Worm (Caenorhabditis elegans) whole organism, early embryonic: ENCODE measurements around the gene ZK1248.20.

Experiments
- B0310.2 ChIP-seq: sonication (generic microtip); optimal IDR thresholded peaks from 2 replicates; lab custom pipeline; 2016; ENCODE audit warnings: mild to moderate bottlenecking, missing genetic modification characterization, missing compliant biosample characterization
- F13C5.2 ChIP-seq: sonication (generic microtip); optimal IDR thresholded peaks from 2 replicates; lab custom pipeline; 2017; ENCODE audit warnings: mild to moderate bottlenecking, missing genetic modification characterization, inconsistent platforms, missing compliant biosample characterization
- aly-1 ChIP-seq: sonication (generic microtip); optimal IDR thresholded peaks from 2 replicates; lab custom pipeline; 2016; ENCODE audit warnings: missing genetic modification characterization, missing compliant biosample characterization
- ama-1 ChIP-seq: fragments of 150-350 bp; optimal IDR thresholded peaks from 2 replicates; lab custom pipeline; 2014
- ceh-13 ChIP-seq: fragments of 200-800 bp; sonication (Bioruptor generic); optimal IDR thresholded peaks from 2 replicates; lab custom pipeline; 2018; ENCODE audit warnings: mild to moderate bottlenecking, missing genetic modification characterization, missing compliant biosample characterization
- ceh-36 ChIP-seq: sonication (generic microtip); optimal IDR thresholded peaks from 2 replicates; lab custom pipeline; 2016; ENCODE audit warnings: missing genetic modification characterization, inconsistent platforms, missing compliant biosample characterization
- ets-7 ChIP-seq: sonication (generic microtip); optimal IDR thresholded peaks from 2 replicates; lab custom pipeline; 2016; ENCODE audit warnings: missing genotype, missing genetic modification characterization, missing compliant biosample characterization
- flt-1 ChIP-seq: fragments of 200-800 bp; sonication (Bioruptor generic); IDR thresholded peaks from 2 replicates; pipeline ENCODE4 v1.3.6; 2022; ENCODE audit warnings: missing genetic modification characterization, missing compliant biosample characterization
- hmbx-1 ChIP-seq: sonication (generic microtip); optimal IDR thresholded peaks from 2 replicates; lab custom pipeline; 2016; ENCODE audit warnings: mild to moderate bottlenecking, missing genetic modification characterization, missing compliant biosample characterization
- hmg-4 ChIP-seq: fragments of 200-800 bp; sonication (Bioruptor generic); optimal IDR thresholded peaks from 2 replicates; lab custom pipeline; 2018; ENCODE audit warnings: mild to moderate bottlenecking, missing genetic modification characterization, missing compliant biosample characterization
- hnd-1 ChIP-seq: sonication (generic microtip); optimal IDR thresholded peaks from 2 replicates; lab custom pipeline; 2016; ENCODE audit warnings: missing genetic modification characterization, missing compliant biosample characterization
- pes-1 ChIP-seq: fragments of 200-800 bp; sonication (Bioruptor generic); IDR thresholded peaks from 2 replicates; pipeline ENCODE4 v1.3.6; 2022; ENCODE audit warnings: missing genetic modification reagents, missing genetic modification characterization, missing compliant biosample characterization
- scrt-1 ChIP-seq: fragments of 200-800 bp; sonication (Bioruptor generic); IDR thresholded peaks from 2 replicates; pipeline ENCODE4 v1.3.6; 2022; ENCODE audit warnings: missing genetic modification characterization, missing compliant biosample characterization
- sea-1 ChIP-seq: fragments of 200-800 bp; sonication (Bioruptor generic); conservative IDR thresholded peaks from 2 replicates; pipeline ENCODE4 v1.3.6; 2022; ENCODE audit warnings: missing genetic modification characterization, missing compliant biosample characterization
- tbx-11 ChIP-seq: fragments of 200-800 bp; sonication (Bioruptor generic); IDR thresholded peaks from 2 replicates; pipeline ENCODE4 v1.3.6; 2022; ENCODE audit warnings: missing genetic modification characterization, missing compliant biosample characterization
- tbx-37 ChIP-seq: fragments of 200-800 bp; sonication (Bioruptor generic); conservative IDR thresholded peaks from 2 replicates; pipeline ENCODE4 v1.3.6; 2022; ENCODE audit warnings: missing genetic modification reagents, missing genetic modification characterization, missing compliant biosample characterization
- tra-4 ChIP-seq: sonication (generic microtip); optimal IDR thresholded peaks from 2 replicates; lab custom pipeline; 2017; ENCODE audit warnings: missing genetic modification characterization, missing compliant biosample characterization

Gene ZK1248.20

DNA sequence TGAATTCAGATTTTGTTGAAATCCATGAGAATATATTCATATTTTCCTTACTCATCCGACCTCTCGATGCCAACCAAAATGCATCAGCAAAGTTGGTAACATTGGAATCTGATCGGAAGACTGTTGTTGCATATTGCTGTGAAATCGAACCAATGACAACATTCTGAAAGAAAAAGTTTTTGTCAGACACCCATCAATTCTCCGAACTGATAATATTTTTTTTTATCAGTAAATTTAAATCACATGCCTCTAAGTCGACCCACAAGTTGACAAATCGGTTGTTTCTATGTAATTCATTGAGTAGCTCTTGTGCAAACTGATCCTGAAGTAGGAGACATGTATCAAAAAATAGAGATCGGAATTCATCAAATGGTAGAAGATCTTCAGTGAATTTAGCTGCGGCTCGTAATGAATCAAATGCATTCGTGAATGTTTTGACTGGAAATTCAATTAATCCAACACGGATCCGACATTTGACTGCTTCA is 13.5 kb downstream of the ZK1248.20 start, which contains the start of gene col-74:
Gene col-74 (plus strand): TSS at position 435 of the 485 bp plus-strand sequence.
- TF ChIP-seq tbx-11 (GFP tag; lab: Robert Waterston, UW) (no peak), ama-1 (lab: Kevin White, UChicago) (no peak), B0310.2 (no peak), pes-1 (no peak)

- TF ChIP-seq ama-1 (lab: Kevin White, UChicago) (no peak), hmg-4 (no peak), tbx-11 (GFP tag; lab: Robert Waterston, UW) (no peak), B0310.2 (no peak), hmbx-1 (tag; lab: Kevin White, UChicago) (no peak), scrt-1 (GFP tag; lab: Robert Waterston, UW) (no peak), ceh-36 (tag; lab: Kevin White, UChicago) (no peak), pes-1 (no peak), sea-1 (GFP tag; lab: Robert Waterston, UW) (no peak), F13C5.2 (no peak), tbx-37 (GFP tag; lab: Robert Waterston, UW) (no peak), ets-7 (no peak), tra-4 (tag; lab: Kevin White, UChicago) (no peak), ceh-13 (GFP tag; lab: Kevin White, UChicago) (no peak), aly-1 (tag; lab: Kevin White, UChicago) (no peak), hnd-1 (no peak), flt-1 (GFP tag; lab: Robert Waterston, UW) (no peak)
These were observed 14.9 kb downstream of the ZK1248.20 start for ce11 chrII:5831373-5831772.

ce11 chrII:5833136-5833535 is 16.7 kb downstream of the ZK1248.20 start, which contains the start of gene gtap-1:
Gene gtap-1, minus strand, starts transcription at chrII:5833236.
- TF ChIP-seq tbx-37 (GFP tag; lab: Robert Waterston, UW) (no peak), hmbx-1 (tag; lab: Kevin White, UChicago) (no peak), tbx-11 (GFP tag; lab: Robert Waterston, UW) (no peak), ets-7 (no peak), hnd-1 (no peak), hmg-4 (no peak), B0310.2 (no peak), aly-1 (tag; lab: Kevin White, UChicago) (no peak), sea-1 (GFP tag; lab: Robert Waterston, UW) (no peak), pes-1 (no peak), tra-4 (tag; lab: Kevin White, UChicago) (no peak), ceh-13 (GFP tag; lab: Kevin White, UChicago) (no peak), scrt-1 (GFP tag; lab: Robert Waterston, UW) (no peak), ama-1 (lab: Kevin White, UChicago) (no peak), F13C5.2 (no peak), flt-1 (GFP tag; lab: Robert Waterston, UW) (no peak)

- TF ChIP-seq ama-1 (lab: Kevin White, UChicago) (no peak), flt-1 (GFP tag; lab: Robert Waterston, UW) (no peak), pes-1 (no peak), B0310.2 (no peak), sea-1 (GFP tag; lab: Robert Waterston, UW) (no peak), hnd-1 (no peak), tra-4 (tag; lab: Kevin White, UChicago) (no peak), aly-1 (tag; lab: Kevin White, UChicago) (no peak), hmbx-1 (tag; lab: Kevin White, UChicago) (no peak), tbx-37 (GFP tag; lab: Robert Waterston, UW) (no peak), ceh-36 (tag; lab: Kevin White, UChicago) (no peak), F13C5.2 (no peak), ets-7 (no peak), tbx-11 (GFP tag; lab: Robert Waterston, UW) (no peak), scrt-1 (GFP tag; lab: Robert Waterston, UW) (no peak), hmg-4 (no peak), ceh-13 (GFP tag; lab: Kevin White, UChicago) (no peak)
These were observed 18.7 kb downstream of the ZK1248.20 start for ce11 chrII:5835146-5835545.

DNA sequence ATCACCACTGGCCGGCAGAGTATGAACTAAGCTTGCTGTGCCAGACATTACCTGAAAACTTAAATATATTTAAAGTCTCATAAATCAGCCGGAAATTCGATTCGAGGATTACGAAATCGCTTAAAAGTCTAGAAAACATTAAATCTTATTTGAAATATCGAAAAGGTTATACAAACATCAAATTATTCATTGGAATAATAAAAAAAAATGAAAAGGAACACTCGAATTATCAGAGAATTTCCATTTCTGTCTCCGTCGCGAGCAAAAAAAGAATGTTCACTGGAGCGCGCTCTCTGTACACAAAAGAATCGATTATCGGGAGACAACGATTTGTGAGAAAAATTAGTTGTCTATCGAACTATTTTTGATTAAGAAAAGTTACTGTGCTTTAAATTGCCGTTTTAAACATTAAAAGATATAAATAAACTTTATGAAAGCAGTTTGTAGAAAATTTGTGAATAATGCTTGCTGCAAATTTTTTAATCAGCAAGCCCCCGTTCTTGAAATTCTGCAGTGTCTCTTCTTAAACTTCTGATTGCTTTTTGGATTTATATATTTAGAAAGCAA is 19.8 kb downstream of the ZK1248.20 start, which contains the start of gene fzo-1:
Gene fzo-1 (minus strand): TSS at position 51 of the 567 bp plus-strand sequence.
- peak; percentile 48 for TF ChIP-seq ets-7
- TF ChIP-seq hmg-4 = no peak
- peak; percentile 26 for TF ChIP-seq F13C5.2
- TF ChIP-seq scrt-1 (GFP tag; lab: Robert Waterston, UW) = no peak
- peak; percentile 36 for TF ChIP-seq ceh-13 (GFP tag; lab: Kevin White, UChicago)
- no peak for TF ChIP-seq tbx-11 (GFP tag; lab: Robert Waterston, UW)
- peak; percentile 21 for TF ChIP-seq B0310.2
- TF ChIP-seq aly-1 (tag; lab: Kevin White, UChicago) = no peak
- TF ChIP-seq hnd-1 = peak; percentile 40
- no peak for TF ChIP-seq ama-1 (lab: Kevin White, UChicago)
- no peak for TF ChIP-seq pes-1
- 0 out of 2 replicates have a peak, but pooled peaks have one; percentile 26 for TF ChIP-seq tbx-37 (GFP tag; lab: Robert Waterston, UW)
- peak; percentile 14 for TF ChIP-seq tra-4 (tag; lab: Kevin White, UChicago)
- no peak for TF ChIP-seq hmbx-1 (tag; lab: Kevin White, UChicago)

ce11 chrII:5838453-5838852 is 22.0 kb downstream of the ZK1248.20 start, which contains the start of gene ZK1248.15:
Gene ZK1248.15, minus strand, starts transcription at chrII:5838553.
- TF ChIP-seq scrt-1 (GFP tag; lab: Robert Waterston, UW) (no peak), ceh-36 (tag; lab: Kevin White, UChicago) (no peak), B0310.2 (no peak), tra-4 (tag; lab: Kevin White, UChicago) (no peak), ets-7 (no peak), ceh-13 (GFP tag; lab: Kevin White, UChicago) (no peak), tbx-37 (GFP tag; lab: Robert Waterston, UW) (no peak), hmg-4 (no peak), hmbx-1 (tag; lab: Kevin White, UChicago) (no peak), ama-1 (lab: Kevin White, UChicago) (no peak)

DNA sequence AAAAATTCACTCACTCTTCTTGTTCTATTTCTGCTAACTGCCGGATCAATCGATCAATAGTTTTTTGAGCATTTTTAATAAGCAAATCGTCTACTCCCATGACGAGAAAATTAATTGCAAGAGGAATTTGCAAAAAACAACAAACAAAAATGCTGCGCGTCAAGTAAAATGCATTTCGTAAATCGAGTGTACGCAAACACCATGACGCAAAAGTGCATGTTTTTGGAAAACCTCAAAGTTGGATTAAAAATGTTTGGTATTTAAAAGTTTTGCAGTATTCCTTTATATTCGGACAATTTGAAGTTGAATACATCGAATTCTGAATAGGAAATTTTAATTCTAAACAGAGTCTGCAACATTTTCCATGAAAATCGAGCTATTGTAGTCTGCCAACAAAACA is 22.8 kb downstream of the ZK1248.20 start, which contains the start of gene ZK1248.19:
Gene ZK1248.19 (minus strand): TSS at position 188 of the 400 bp plus-strand sequence.
- TF ChIP-seq pes-1 (no peak), F13C5.2 (no peak)
